Worm (Caenorhabditis elegans): Measurements from ENCODE around the gene jmjd-5.

DNA sequence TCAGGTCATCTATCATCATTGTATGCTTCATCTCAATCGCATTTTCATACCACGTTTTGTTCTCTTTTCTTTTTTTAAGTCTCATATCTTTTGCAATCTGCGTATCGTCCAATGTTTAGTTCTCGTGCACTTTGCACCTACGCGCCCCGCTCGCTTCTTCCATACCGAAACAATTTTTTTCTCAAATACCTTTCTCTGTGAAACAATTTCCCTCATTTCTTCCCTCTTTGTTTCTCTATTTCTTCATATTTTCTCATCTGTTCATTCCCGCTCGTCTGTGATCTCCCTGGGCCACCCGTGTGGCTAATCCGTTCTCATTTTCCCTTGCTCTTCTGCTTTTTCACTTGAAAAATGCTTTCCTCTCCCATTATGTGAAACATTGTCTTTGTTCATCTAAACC lies 13.0 kb downstream of the jmjd-5 start:
- TF ChIP-seq dpl-1 (GFP tag; optimal IDR thresholded peaks at IDR 0.05) (no peak), lsy-2 (tag; optimal IDR thresholded peaks at IDR 0.05) (peak in 1 of 2 experiments; percentile 47), nhr-237 (tag; optimal IDR thresholded peaks at IDR 0.05) (no peak), ztf-11 (tag; optimal IDR thresholded peaks at IDR 0.05) (no peak), nhr-77 (tag; optimal IDR thresholded peaks at IDR 0.05) (no peak), lin-15B (tag; optimal IDR thresholded peaks at IDR 0.05) (no peak), nhr-76 (tag; optimal IDR thresholded peaks at IDR 0.05) (no peak), unc-130 (tag; optimal IDR thresholded peaks at IDR 0.05) (no peak), ces-1 (GFP tag; optimal IDR thresholded peaks at IDR 0.05) (no peak), mdl-1 (tag; optimal IDR thresholded peaks at IDR 0.05) (peak in 1 of 2 experiments; percentile 15), sox-4 (tag; optimal IDR thresholded peaks at IDR 0.05) (no peak)

Measured in whole organism, L1 larva.